Fruit fly (Drosophila melanogaster): ENCODE data around the gene CG17834.

The CG17834 gene

DNA sequence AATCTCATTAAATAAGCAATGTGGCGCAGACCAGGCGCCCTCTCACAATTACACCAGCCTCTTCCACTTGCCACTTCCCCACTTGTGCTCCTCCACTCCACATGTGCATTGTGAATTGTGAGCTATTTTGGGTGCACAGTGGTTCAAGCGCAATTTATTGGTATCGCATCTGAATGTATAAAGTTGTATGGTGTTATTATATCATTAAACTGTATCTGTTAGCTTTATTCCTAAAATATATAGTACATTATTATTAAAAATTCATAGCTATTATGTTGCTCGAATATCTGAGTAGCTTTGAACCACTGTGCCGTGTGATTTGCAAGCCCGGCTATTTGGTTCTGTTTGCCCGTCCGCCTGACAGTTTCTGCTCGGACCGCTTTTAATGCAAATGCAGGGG lies 46.0 kb downstream of the CG17834 start (continued):
- TF ChIP-seq NC2α (GFP tag; optimal IDR thresholded peaks at IDR 0.05), result no peak
- peak; percentile 48; the same call in 1 of the 2 replicates for TF ChIP-seq sna (GFP tag; IDR thresholded peaks at IDR 0.05; ENCODE audit: partially characterized antibody)
- no peak for TF ChIP-seq HmgD (GFP tag; optimal IDR thresholded peaks at IDR 0.05)
- peak; percentile 93 for TF ChIP-seq unpg (GFP tag; optimal IDR thresholded peaks at IDR 0.05)
- peak; percentile 71 for TF ChIP-seq jing (GFP tag; optimal IDR thresholded peaks at IDR 0.05)
- no peak for TF ChIP-seq mld (GFP tag; IDR thresholded peaks at IDR 0.05; ENCODE audit: partially characterized antibody)
- TF ChIP-seq Max (GFP tag; optimal IDR thresholded peaks at IDR 0.05), result peak; percentile 78
- peak; percentile 68 for TF ChIP-seq CG3847 (GFP tag; IDR thresholded peaks at IDR 0.05)
- TF ChIP-seq Dbx (GFP tag; IDR thresholded peaks at IDR 0.05), result no peak
- no peak for TF ChIP-seq slp2 (GFP tag; optimal IDR thresholded peaks at IDR 0.05)
- TF ChIP-seq CG2678 (tag; optimal IDR thresholded peaks at IDR 0.05), result peak; percentile 86
- peak; percentile 84 for TF ChIP-seq lmd (GFP tag; IDR thresholded peaks at IDR 0.05)
- TF ChIP-seq Dref (GFP tag; IDR thresholded peaks at IDR 0.05), result no peak
- no peak for TF ChIP-seq cg (GFP tag; optimal IDR thresholded peaks at IDR 0.05)
- TF ChIP-seq CG12659 (GFP tag; optimal IDR thresholded peaks at IDR 0.05), result peak; percentile 63
- peak; percentile 84 for TF ChIP-seq CG4730 (GFP tag; IDR thresholded peaks at IDR 0.05)
- peak; percentile 28 for TF ChIP-seq fd102C (GFP tag; optimal IDR thresholded peaks at IDR 0.05)
- peak; percentile 43; the same call in 1 of the 3 replicates for TF ChIP-seq z (GFP tag; IDR thresholded peaks at IDR 0.05)
- TF ChIP-seq CG14441 (GFP tag; IDR thresholded peaks at IDR 0.05), result peak; percentile 84
- TF ChIP-seq CG8924 (tag; optimal IDR thresholded peaks at IDR 0.05), result peak; percentile 86
- TF ChIP-seq CG6254 (GFP tag; optimal IDR thresholded peaks at IDR 0.05), result peak; percentile 90
- peak; percentile 36; the same call in 1 of the 2 replicates for TF ChIP-seq CG10321 (GFP tag; IDR thresholded peaks at IDR 0.05)
- TF ChIP-seq CG18764 (GFP tag; optimal IDR thresholded peaks at IDR 0.05), result peak; percentile 72
- no peak for TF ChIP-seq tll (GFP tag; optimal IDR thresholded peaks at IDR 0.05)
- TF ChIP-seq CG6272 (GFP tag; IDR thresholded peaks at IDR 0.05), result peak; percentile 80
- TF ChIP-seq wdn (GFP tag; IDR thresholded peaks at IDR 0.05), result no peak
- peak; percentile 43; the same call in 1 of the 2 replicates for TF ChIP-seq dati (GFP tag; IDR thresholded peaks at IDR 0.05)
- TF ChIP-seq otp (GFP tag; IDR thresholded peaks at IDR 0.05), result peak; percentile 92
- TF ChIP-seq al (GFP tag; IDR thresholded peaks at IDR 0.05), result peak; percentile 39; the same call in 1 of the 2 replicates
- peak; percentile 90 for TF ChIP-seq ranshi (GFP tag; IDR thresholded peaks at IDR 0.05)
- no peak for TF ChIP-seq CG13624 (GFP tag; optimal IDR thresholded peaks at IDR 0.05)
- TF ChIP-seq lola (GFP tag; optimal IDR thresholded peaks at IDR 0.05), result peak in 1 of 3 experiments; percentile 87
- TF ChIP-seq B-H1 (GFP tag; IDR thresholded peaks at IDR 0.05), result peak; percentile 84
- peak; percentile 70 for TF ChIP-seq CG16815 (GFP tag; optimal IDR thresholded peaks at IDR 0.05)
- TF ChIP-seq CG15479 (GFP tag; optimal IDR thresholded peaks at IDR 0.05), result no peak
- peak; percentile 50 for TF ChIP-seq Elba2 (GFP tag; optimal IDR thresholded peaks at IDR 0.05)
- peak; percentile 44 to 63 for TF ChIP-seq Pdp1 (GFP tag; optimal IDR thresholded peaks at IDR 0.05)
- no peak for TF ChIP-seq Nf-YC (tag; optimal IDR thresholded peaks at IDR 0.05)
- TF ChIP-seq klu (GFP tag; IDR thresholded peaks at IDR 0.05), result peak; percentile 48; the same call in 1 of the 2 replicates
- TF ChIP-seq CG9727 (GFP tag; optimal IDR thresholded peaks at IDR 0.05), result peak; percentile 83
- no peak for TF ChIP-seq Tbp (GFP tag; optimal IDR thresholded peaks at IDR 0.05)
- TF ChIP-seq CG9609 (GFP tag; optimal IDR thresholded peaks at IDR 0.05), result no peak
- peak; percentile 76 for TF ChIP-seq CG5953 (GFP tag; IDR thresholded peaks at IDR 0.05)
- peak; percentile 86 for TF ChIP-seq seq (GFP tag; IDR thresholded peaks at IDR 0.05)
- TF ChIP-seq MTF-1 (GFP tag; optimal IDR thresholded peaks at IDR 0.05; ENCODE audit: borderline replicate concordance), result peak; percentile 74
- TF ChIP-seq CG14710 (tag; optimal IDR thresholded peaks at IDR 0.05), result peak; percentile 87
- peak; percentile 87 for TF ChIP-seq ttk (GFP tag; IDR thresholded peaks at IDR 0.05)
- peak; percentile 90 for TF ChIP-seq stc (GFP tag; IDR thresholded peaks at IDR 0.05)
- peak; percentile 49 for TF ChIP-seq CG6683 (GFP tag; optimal IDR thresholded peaks at IDR 0.05)
- peak; percentile 9 for TF ChIP-seq CG10274 (GFP tag; optimal IDR thresholded peaks at IDR 0.05)
- TF ChIP-seq Mad (GFP tag; optimal IDR thresholded peaks at IDR 0.05), result peak; percentile 60
